Worm (Caenorhabditis elegans) whole organism, L4/young adult: ENCODE results near the gene unc-86.

Experiments
- W03F9.2 ChIP-seq: fragments of 150-350 bp; optimal IDR thresholded peaks from 2 replicates; lab custom pipeline; 2014; ENCODE audit warnings: missing biosample characterization, missing genetic modification characterization
- dao-5 ChIP-seq: sonication (generic microtip); optimal IDR thresholded peaks from 2 replicates; lab custom pipeline; 2016; ENCODE audit warnings: missing genotype, missing genetic modification characterization, moderate library complexity, missing compliant biosample characterization
- him-1 ChIP-seq: sonication (generic microtip); optimal IDR thresholded peaks from 2 replicates; lab custom pipeline; 2016; ENCODE audit warnings: missing genotype, missing genetic modification reagents, missing genetic modification characterization, missing compliant biosample characterization

- no peak for TF ChIP-seq him-1 (tag; lab: Kevin White, UChicago)
- no peak for TF ChIP-seq dao-5 (tag; lab: Kevin White, UChicago)
- no peak for TF ChIP-seq W03F9.2
Measured at ce11 chrIII:8185130-8185529, 31.0 kb downstream of the unc-86 start.
